Worm (Caenorhabditis elegans) whole organism, mixed stage, embryonic: Measurements from ENCODE around the gene lmtr-3.

Experiments used
- elt-1 ChIP-seq: sonication (generic microtip); optimal IDR thresholded peaks from 2 replicates; lab custom pipeline; 2017; ENCODE audit warnings: missing genetic modification characterization, mild to moderate bottlenecking, missing compliant biosample characterization, antibody characterized with exemption, moderate library complexity, borderline replicate concordance; ENCODE audit not compliant: insufficient read depth
- ham-2 ChIP-seq: fragments of 200-800 bp; sonication (Bioruptor generic); optimal IDR thresholded peaks from 2 replicates; lab custom pipeline; 2018; ENCODE audit warnings: mild to moderate bottlenecking, missing genetic modification characterization, missing compliant biosample characterization
- mep-1 ChIP-seq: fragments of 150-350 bp; optimal IDR thresholded peaks from 2 replicates; lab custom pipeline; 2017; ENCODE audit warnings: missing biosample characterization, missing genetic modification reagents, missing genetic modification characterization, inconsistent platforms
- nhr-237 ChIP-seq: fragments of 150-350 bp; optimal IDR thresholded peaks from 2 replicates; lab custom pipeline; 2014; ENCODE audit warnings: missing biosample characterization, missing genetic modification characterization
- nhr-28 ChIP-seq: fragments of 150-350 bp; optimal IDR thresholded peaks from 2 replicates; lab custom pipeline; 2014; ENCODE audit warnings: missing biosample characterization, missing genetic modification characterization
- snpc-4 ChIP-seq: fragments of 150-350 bp; optimal IDR thresholded peaks from 2 replicates; lab custom pipeline; 2014; ENCODE audit warnings: missing biosample characterization, missing genetic modification characterization
- unc-120 ChIP-seq: sonication (generic microtip); optimal IDR thresholded peaks from 2 replicates; lab custom pipeline; 2017; ENCODE audit warnings: missing genetic modification characterization, missing compliant biosample characterization; ENCODE audit not compliant: poor library complexity, severe bottlenecking
- unc-62 ChIP-seq: fragments of 150-350 bp; optimal IDR thresholded peaks from 2 replicates; lab custom pipeline; 2014; ENCODE audit warnings: missing biosample characterization, missing genetic modification reagents, missing genetic modification characterization

DNA sequence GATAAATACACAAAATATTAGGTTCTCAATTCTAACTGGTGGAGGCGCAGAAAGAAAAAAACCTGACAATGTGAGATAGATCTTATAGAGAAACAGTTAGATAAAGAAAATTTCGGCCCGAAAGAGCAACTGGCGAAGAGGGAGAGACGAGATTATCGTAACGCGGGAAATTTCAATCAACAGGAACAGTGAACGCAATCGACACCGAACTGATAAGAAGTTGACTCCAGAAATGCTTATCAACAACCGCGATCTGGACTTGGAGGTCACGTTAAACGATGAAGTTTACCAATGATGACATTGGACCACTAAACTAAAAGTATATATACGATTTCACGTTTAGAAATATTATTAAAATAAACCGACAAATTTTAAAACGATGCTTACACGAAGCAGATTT lies 47.6 kb upstream of the lmtr-3 start:
- no peak for TF ChIP-seq nhr-237 (tag; lab: Kevin White, UChicago)
- peak; percentile 92 for TF ChIP-seq elt-1 (tag; lab: Kevin White, UChicago)
- TF ChIP-seq mep-1: no peak
- TF ChIP-seq snpc-4 (tag; lab: Kevin White, UChicago): no peak
- no peak for TF ChIP-seq unc-62
- TF ChIP-seq nhr-28: no peak
- no peak for TF ChIP-seq ham-2 (GFP tag; lab: Kevin White, UChicago)
- no peak for TF ChIP-seq unc-120 (tag; lab: Kevin White, UChicago)
